Fruit fly (Drosophila melanogaster): ENCODE results near the gene CG31457.
A peak's percentile ranks its signal among the peaks of the same experiment; 100 is the strongest.

The CG31457 gene

dm6 chr3R:23149021-23149571 is 21.3 kb upstream of the CG31457 start (continued):
- TF ChIP-seq Eip74EF (GFP tag; optimal IDR thresholded peaks at IDR 0.05): no peak
- no peak for TF ChIP-seq CG1024 (GFP tag; IDR thresholded peaks at IDR 0.05)
- TF ChIP-seq CG12659 (GFP tag; optimal IDR thresholded peaks at IDR 0.05): no peak
- TF ChIP-seq CG10209 (GFP tag; optimal IDR thresholded peaks at IDR 0.05): peak; percentile 28
- TF ChIP-seq CG2889 (GFP tag; IDR thresholded peaks at IDR 0.05): no peak
- TF ChIP-seq nerfin-1 (tag; optimal IDR thresholded peaks at IDR 0.05): no peak
- no peak for TF ChIP-seq Stat92E (GFP tag; optimal IDR thresholded peaks at IDR 0.05)
- no peak for TF ChIP-seq run (tag; optimal IDR thresholded peaks at IDR 0.05)
- no peak for TF ChIP-seq lov (optimal IDR thresholded peaks at IDR 0.05)
- no peak for TF ChIP-seq lov (GFP tag; IDR thresholded peaks at IDR 0.05)
- TF ChIP-seq dmrt11E (tag; optimal IDR thresholded peaks at IDR 0.05): peak; percentile 85
- TF ChIP-seq dm (GFP tag; optimal IDR thresholded peaks at IDR 0.05): no peak
- no peak for TF ChIP-seq CG4730 (GFP tag; IDR thresholded peaks at IDR 0.05)
- peak; percentile 73 for TF ChIP-seq CG2712 (tag; optimal IDR thresholded peaks at IDR 0.05)
- TF ChIP-seq NK7.1 (GFP tag; optimal IDR thresholded peaks at IDR 0.05): no peak
- TF ChIP-seq seq (GFP tag; IDR thresholded peaks at IDR 0.05): no peak
- no peak for TF ChIP-seq B-H2 (GFP tag; optimal IDR thresholded peaks at IDR 0.05)
- peak; percentile 22 for TF ChIP-seq Med (GFP tag)
- no peak for TF ChIP-seq ap (GFP tag; IDR thresholded peaks at IDR 0.05)
- peak; percentile 64 for TF ChIP-seq gem (tag; optimal IDR thresholded peaks at IDR 0.05)
- no peak for TF ChIP-seq CG18599 (GFP tag; optimal IDR thresholded peaks at IDR 0.05)
- peak; percentile 15 for TF ChIP-seq CG8290 (GFP tag; optimal IDR thresholded peaks at IDR 0.05)
- TF ChIP-seq CG8290 (tag; optimal IDR thresholded peaks at IDR 0.05): no peak
- TF ChIP-seq Usf (GFP tag; optimal IDR thresholded peaks at IDR 0.05): peak; percentile 15
- no peak for TF ChIP-seq ab (GFP tag; optimal IDR thresholded peaks at IDR 0.05)
- no peak for TF ChIP-seq Ada2b (GFP tag; IDR thresholded peaks at IDR 0.05)
- peak; percentile 12 for TF ChIP-seq CG1602 (GFP tag; optimal IDR thresholded peaks at IDR 0.05)
- TF ChIP-seq bbx (GFP tag; IDR thresholded peaks at IDR 0.05; ENCODE audit: partially characterized antibody): no peak
- TF ChIP-seq Atf-2 (GFP tag; optimal IDR thresholded peaks at IDR 0.05): no peak
- TF ChIP-seq CG10267 (tag; optimal IDR thresholded peaks at IDR 0.05): peak; percentile 63
- no peak for TF ChIP-seq hth (optimal IDR thresholded peaks at IDR 0.05)
- TF ChIP-seq CHES-1-like (GFP tag; optimal IDR thresholded peaks at IDR 0.05): no peak
- no peak for TF ChIP-seq Atf6 (GFP tag; IDR thresholded peaks at IDR 0.05)
- TF ChIP-seq bab2 (GFP tag; optimal IDR thresholded peaks at IDR 0.05): no peak
- peak; percentile 72 for TF ChIP-seq CG9727 (GFP tag; optimal IDR thresholded peaks at IDR 0.05)
- no peak for TF ChIP-seq eve (GFP tag; optimal IDR thresholded peaks at IDR 0.05)
- no peak for TF ChIP-seq Bteb2 (GFP tag; optimal IDR thresholded peaks at IDR 0.05)
- no peak for TF ChIP-seq pita (GFP tag; optimal IDR thresholded peaks at IDR 0.05)
- TF ChIP-seq CG14441 (GFP tag; IDR thresholded peaks at IDR 0.05): no peak
- no peak for TF ChIP-seq E2f1 (GFP tag; IDR thresholded peaks at IDR 0.05)
- TF ChIP-seq CG15696 (tag; optimal IDR thresholded peaks at IDR 0.05): peak; percentile 83
- peak; percentile 63 for TF ChIP-seq sens (GFP tag)
- no peak for TF ChIP-seq aop (GFP tag; IDR thresholded peaks at IDR 0.05)
- TF ChIP-seq CG9215 (GFP tag; IDR thresholded peaks at IDR 0.05): no peak
- peak; percentile 21 for TF ChIP-seq CG4424 (GFP tag; optimal IDR thresholded peaks at IDR 0.05)
- TF ChIP-seq gsb-n (tag; optimal IDR thresholded peaks at IDR 0.05): peak; percentile 45
- no peak for TF ChIP-seq gcm2 (GFP tag; optimal IDR thresholded peaks at IDR 0.05)
- no peak for TF ChIP-seq CG15514 (GFP tag; optimal IDR thresholded peaks at IDR 0.05)
- TF ChIP-seq CG6272 (GFP tag; IDR thresholded peaks at IDR 0.05): no peak
- TF ChIP-seq CG8281 (tag; optimal IDR thresholded peaks at IDR 0.05): no peak
- no peak for TF ChIP-seq CG10274 (GFP tag; optimal IDR thresholded peaks at IDR 0.05)
- TF ChIP-seq CG3726 (GFP tag; IDR thresholded peaks at IDR 0.05): no peak
